Worm (Caenorhabditis elegans) whole organism, midembryonic: ENCODE data around the gene F18E3.13.
A peak's percentile ranks its signal among the peaks of the same experiment; 100 is the strongest.

Experiments used
- T22C8.4 ChIP-seq: fragments of 200-800 bp; sonication (Bioruptor generic); IDR thresholded peaks from 2 replicates; pipeline ENCODE4 v1.3.6; 2022; ENCODE audit warnings: missing genetic modification characterization, missing compliant biosample characterization
- cog-1 ChIP-seq: sonication (generic microtip); optimal IDR thresholded peaks from 2 replicates; lab custom pipeline; 2016; ENCODE audit warnings: missing genetic modification characterization, missing compliant biosample characterization
- flt-1 ChIP-seq: fragments of 200-800 bp; sonication (Bioruptor generic); IDR thresholded peaks from 2 replicates; pipeline ENCODE4 v1.3.6; 2022; ENCODE audit warnings: missing genetic modification characterization, missing compliant biosample characterization
- klf-2 ChIP-seq: fragments of 200-800 bp; sonication (Bioruptor generic); conservative IDR thresholded peaks from 2 replicates; pipeline ENCODE4 v1.3.6; 2022; ENCODE audit warnings: missing genetic modification reagents, missing genetic modification characterization, missing compliant biosample characterization
- med-1 ChIP-seq: sonication (generic microtip); optimal IDR thresholded peaks from 2 replicates; lab custom pipeline; 2017; ENCODE audit warnings: missing genetic modification characterization, mild to moderate bottlenecking, missing compliant biosample characterization, antibody characterized with exemption, missing genetic modification reagents; ENCODE audit not compliant: insufficient read depth
- ref-1 ChIP-seq: fragments of 200-800 bp; sonication (Bioruptor generic); conservative IDR thresholded peaks from 2 replicates; pipeline ENCODE4 v1.3.6; 2022; ENCODE audit warnings: missing genetic modification reagents, missing genetic modification characterization, missing compliant biosample characterization
- tab-1 ChIP-seq: fragments of 200-800 bp; sonication (Bioruptor generic); IDR thresholded peaks from 2 replicates; pipeline ENCODE4 v1.3.6; 2022; ENCODE audit warnings: missing genetic modification characterization, missing compliant biosample characterization
- ztf-23 ChIP-seq: fragments of 200-800 bp; sonication (Bioruptor generic); IDR thresholded peaks from 2 replicates; pipeline ENCODE4 v1.3.6; 2022; ENCODE audit warnings: missing genetic modification reagents, missing genetic modification characterization, missing compliant biosample characterization
- ztf-29 ChIP-seq: fragments of 200-800 bp; sonication (Bioruptor generic); IDR thresholded peaks from 2 replicates; pipeline ENCODE4 v1.3.6; 2022; ENCODE audit warnings: missing genetic modification reagents, missing genetic modification characterization, missing compliant biosample characterization

F18E3.13 gene

DNA sequence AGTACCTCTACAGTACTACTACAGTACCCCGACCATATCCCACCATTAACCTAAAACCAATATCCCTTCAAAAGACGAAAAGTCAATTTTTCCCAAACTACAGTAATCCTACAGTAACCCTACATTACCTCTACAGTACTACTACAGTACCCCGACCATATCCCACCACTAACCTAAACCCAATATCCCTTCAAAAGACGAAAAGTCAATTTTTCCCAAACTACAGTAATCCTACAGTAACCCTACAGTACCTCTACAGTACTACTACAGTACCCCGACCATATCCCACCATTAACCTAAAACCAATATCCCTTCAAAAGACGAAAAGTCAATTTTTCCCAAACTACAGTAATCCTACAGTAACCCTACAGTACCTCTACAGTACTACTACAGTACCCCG lies 28.4 kb downstream of the F18E3.13 start, which contains the start of gene nhr-141:
Gene nhr-141, plus strand, starts transcription at position 331 of the 400 bp plus-strand sequence.
- TF ChIP-seq tab-1 (GFP tag; lab: Robert Waterston, UW), result 0 out of 2 replicates have a peak, but pooled peaks have one; percentile 40

DNA sequence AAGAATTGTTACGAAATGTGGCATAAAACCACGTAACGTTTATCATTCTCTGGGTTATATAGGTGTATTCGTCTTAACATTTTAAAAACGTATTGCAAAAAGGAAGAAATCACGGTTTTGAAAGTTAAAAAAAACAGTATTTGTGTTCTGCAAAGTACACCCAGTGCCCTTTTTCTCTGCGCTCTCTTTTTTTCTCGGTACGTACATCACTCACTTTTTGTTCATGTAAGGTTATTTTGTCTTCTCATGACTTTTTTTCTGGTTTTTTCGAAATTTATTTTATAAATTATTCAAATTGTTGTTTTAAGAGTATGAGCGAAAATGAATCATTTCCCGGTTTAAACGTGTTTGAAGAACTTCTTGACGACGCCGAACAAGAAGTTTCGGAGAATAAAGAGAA lies 31.0 kb downstream of the F18E3.13 start, which contains the start of gene F25E5.5:
Gene F25E5.5, plus strand, starts transcription at position 301 of the 400 bp plus-strand sequence.
- no peak for TF ChIP-seq tab-1 (GFP tag; lab: Robert Waterston, UW)
- no peak for TF ChIP-seq flt-1 (GFP tag; lab: Robert Waterston, UW)
- no peak for TF ChIP-seq med-1
- TF ChIP-seq ref-1 (GFP tag; lab: Robert Waterston, UW), result no peak
- no peak for TF ChIP-seq klf-2 (GFP tag; lab: Robert Waterston, UW)

DNA sequence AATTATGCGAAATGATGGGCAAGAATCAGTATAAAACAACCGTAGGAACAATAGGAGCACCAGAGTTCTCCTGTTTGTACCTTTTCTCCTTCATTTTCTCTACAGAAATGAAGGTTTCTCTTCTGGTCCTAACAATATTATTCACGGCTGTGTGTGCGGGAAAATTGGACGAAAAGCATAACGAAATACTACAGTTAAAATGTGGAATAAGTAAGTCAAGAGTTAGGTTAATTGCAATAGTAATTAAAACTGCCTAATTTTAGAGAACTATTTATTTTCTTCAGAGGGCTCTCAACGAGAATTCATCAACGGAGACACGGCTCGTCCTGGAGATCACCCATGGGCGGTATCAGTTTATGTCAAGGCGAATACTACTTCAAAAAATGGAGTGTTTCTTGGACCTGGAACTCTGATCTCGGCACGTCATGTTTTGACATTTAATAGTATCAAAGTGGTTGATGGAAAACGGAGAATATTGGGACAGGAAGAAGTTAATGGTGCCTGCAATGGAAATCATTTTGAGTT lies 33.4 kb downstream of the F18E3.13 start, which contains the start of gene try-12:
Gene try-12, plus strand, starts transcription at position 51 of the 525 bp plus-strand sequence.
- TF ChIP-seq flt-1 (GFP tag; lab: Robert Waterston, UW) (no peak), med-1 (no peak), ztf-29 (GFP tag; lab: Robert Waterston, UW) (no peak), klf-2 (GFP tag; lab: Robert Waterston, UW) (no peak), T22C8.4 (GFP tag; lab: Robert Waterston, UW) (no peak), cog-1 (no peak), tab-1 (GFP tag; lab: Robert Waterston, UW) (no peak), ztf-23 (GFP tag; lab: Robert Waterston, UW) (no peak), ref-1 (GFP tag; lab: Robert Waterston, UW) (no peak)

DNA sequence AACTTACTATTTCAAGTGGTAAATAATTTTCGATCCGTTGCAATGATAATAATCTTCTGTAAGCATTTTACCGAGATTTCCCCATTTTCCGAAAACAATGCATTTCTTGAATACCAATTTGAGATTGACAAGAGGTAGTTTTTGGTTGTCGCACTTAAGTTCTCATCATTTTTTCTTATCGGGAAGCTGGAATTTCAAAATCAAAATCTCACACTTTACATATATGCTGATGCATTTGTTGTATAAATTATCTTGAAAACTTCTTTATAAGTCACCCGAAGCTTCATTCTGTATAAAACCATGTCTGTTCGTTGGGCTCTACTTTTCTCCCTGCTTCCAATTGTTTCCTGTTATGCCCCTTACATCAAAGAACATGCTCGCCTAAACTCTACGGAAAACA lies 35.5 kb downstream of the F18E3.13 start, which contains the start of gene try-11:
Gene try-11, plus strand, starts transcription at position 301 of the 400 bp plus-strand sequence.
- no peak for TF ChIP-seq cog-1

DNA sequence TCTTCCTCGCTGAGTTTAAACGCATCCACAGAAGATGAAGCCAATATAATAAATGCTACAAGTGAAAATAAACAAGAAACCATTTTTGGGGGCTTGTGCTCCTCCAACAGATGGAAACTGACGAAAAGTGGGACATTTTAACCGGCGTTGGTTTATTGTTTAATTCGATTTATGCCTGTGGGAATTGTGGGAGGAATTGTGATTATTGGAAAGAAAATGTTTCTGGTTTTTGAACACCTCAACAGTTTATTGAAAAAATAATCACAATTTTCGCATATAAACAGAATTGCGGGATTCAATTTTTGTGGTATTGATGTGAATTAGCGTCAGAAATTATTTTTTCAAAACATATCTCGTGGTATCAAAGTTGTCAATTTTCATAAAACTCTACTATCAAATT lies 38.3 kb downstream of the F18E3.13 start, which contains the start of gene try-8:
Gene try-8, minus strand, starts transcription at position 101 of the 400 bp plus-strand sequence.
- TF ChIP-seq klf-2 (GFP tag; lab: Robert Waterston, UW), result no peak
- no peak for TF ChIP-seq cog-1
- TF ChIP-seq T22C8.4 (GFP tag; lab: Robert Waterston, UW), result no peak
- no peak for TF ChIP-seq ztf-29 (GFP tag; lab: Robert Waterston, UW)
- no peak for TF ChIP-seq ztf-23 (GFP tag; lab: Robert Waterston, UW)
- no peak for TF ChIP-seq ref-1 (GFP tag; lab: Robert Waterston, UW)
- no peak for TF ChIP-seq tab-1 (GFP tag; lab: Robert Waterston, UW)
- TF ChIP-seq flt-1 (GFP tag; lab: Robert Waterston, UW), result no peak
- TF ChIP-seq med-1, result no peak

DNA sequence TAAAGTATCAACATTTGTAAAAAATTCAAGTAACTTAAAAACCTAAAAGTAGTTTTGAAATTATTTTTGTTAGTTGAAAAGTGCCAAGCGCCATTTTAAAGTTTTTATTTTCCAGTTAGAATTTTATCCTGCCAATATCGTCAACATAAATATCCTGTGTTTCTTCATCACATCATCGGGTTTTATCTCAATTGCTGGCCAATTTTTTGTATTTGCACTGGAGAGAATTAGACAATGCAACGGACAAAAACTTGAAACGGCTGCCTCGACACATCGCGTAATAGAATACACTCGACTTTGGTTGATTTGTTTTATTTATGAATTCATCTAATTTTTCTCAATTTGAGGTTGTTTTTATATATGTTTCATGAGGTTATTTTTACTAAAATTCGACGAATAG lies 39.0 kb downstream of the F18E3.13 start, which contains the start of gene F25E5.2:
Gene F25E5.2, plus strand, starts transcription at position 301 of the 400 bp plus-strand sequence.
- TF ChIP-seq ztf-23 (GFP tag; lab: Robert Waterston, UW), result no peak

DNA sequence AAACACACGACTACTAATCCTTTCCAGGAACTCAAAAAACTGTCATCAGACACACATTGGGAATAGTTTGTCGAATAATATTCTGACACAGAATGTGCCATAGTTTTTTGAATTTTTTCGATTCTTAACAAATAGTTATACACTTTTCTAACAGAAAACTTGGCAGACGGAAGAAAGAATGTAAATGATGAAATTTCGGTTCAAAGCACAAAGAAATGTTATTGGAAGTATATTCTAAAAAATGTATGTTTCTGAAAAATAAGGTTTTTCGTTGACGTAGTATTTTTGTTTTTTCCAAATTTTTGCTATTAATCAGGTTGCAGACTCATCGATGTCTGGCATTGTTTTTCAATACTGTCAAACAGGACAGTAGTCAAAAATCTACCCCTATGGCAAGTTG lies 44.9 kb downstream of the F18E3.13 start, which contains the start of gene srh-92:
Gene srh-92, minus strand, starts transcription at position 101 of the 400 bp plus-strand sequence.
- TF ChIP-seq ref-1 (GFP tag; lab: Robert Waterston, UW), result no peak
- no peak for TF ChIP-seq klf-2 (GFP tag; lab: Robert Waterston, UW)
- TF ChIP-seq T22C8.4 (GFP tag; lab: Robert Waterston, UW), result no peak
- no peak for TF ChIP-seq tab-1 (GFP tag; lab: Robert Waterston, UW)
- no peak for TF ChIP-seq ztf-23 (GFP tag; lab: Robert Waterston, UW)
- no peak for TF ChIP-seq med-1
- TF ChIP-seq ztf-29 (GFP tag; lab: Robert Waterston, UW), result no peak
- no peak for TF ChIP-seq flt-1 (GFP tag; lab: Robert Waterston, UW)
- TF ChIP-seq cog-1, result no peak

DNA sequence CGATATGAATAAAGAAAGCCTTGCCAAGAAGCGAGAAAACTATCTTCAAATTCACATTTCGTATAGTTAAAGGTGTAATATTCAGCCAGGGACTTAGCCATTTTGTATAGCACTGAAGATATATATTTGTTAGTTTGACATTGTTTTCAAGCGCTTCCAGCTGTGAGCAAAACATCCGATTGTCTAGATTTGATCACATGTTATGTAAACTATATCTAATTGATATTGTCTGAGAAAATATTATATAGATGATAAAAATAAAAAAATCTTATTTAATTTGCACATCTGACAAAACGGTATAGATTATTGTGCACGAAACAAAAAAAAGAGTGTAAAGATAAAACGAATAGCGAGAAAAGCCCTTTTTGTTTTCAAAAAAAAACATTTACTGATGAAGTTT lies 48.7 kb downstream of the F18E3.13 start, which contains the start of gene srh-89:
Gene srh-89, minus strand, starts transcription at position 101 of the 400 bp plus-strand sequence.
- TF ChIP-seq T22C8.4 (GFP tag; lab: Robert Waterston, UW) (no peak), med-1 (no peak), cog-1 (no peak), ztf-29 (GFP tag; lab: Robert Waterston, UW) (no peak), ztf-23 (GFP tag; lab: Robert Waterston, UW) (no peak), flt-1 (GFP tag; lab: Robert Waterston, UW) (no peak), tab-1 (GFP tag; lab: Robert Waterston, UW) (no peak), klf-2 (GFP tag; lab: Robert Waterston, UW) (no peak)

DNA sequence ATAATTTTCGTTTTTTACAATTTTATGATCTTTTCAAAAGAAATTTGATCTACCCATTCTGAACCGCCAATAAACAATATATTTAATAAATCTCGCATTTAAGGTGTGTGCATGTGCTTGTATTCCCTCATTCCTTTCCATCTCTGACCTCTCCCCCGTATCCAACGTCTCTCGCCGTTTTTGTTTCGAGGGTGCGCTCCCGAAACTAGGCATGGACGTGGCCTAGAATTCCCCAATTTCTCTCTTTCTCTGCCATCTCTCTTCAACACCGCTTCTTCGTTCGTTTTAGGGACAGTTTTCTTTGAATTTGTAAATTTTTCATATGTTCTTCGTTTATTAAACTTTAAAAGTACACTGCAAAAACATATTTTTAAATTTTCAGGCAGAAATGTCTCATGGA lies 49.5 kb downstream of the F18E3.13 start, which contains the start of gene F25E5.1:
Gene F25E5.1, plus strand, starts transcription at position 376 of the 400 bp plus-strand sequence.
- no peak for TF ChIP-seq ref-1 (GFP tag; lab: Robert Waterston, UW)
- no peak for TF ChIP-seq klf-2 (GFP tag; lab: Robert Waterston, UW)
- 0 out of 2 replicates have a peak, but pooled peaks have one; percentile 57 for TF ChIP-seq ztf-23 (GFP tag; lab: Robert Waterston, UW)
- peak; percentile 27 for TF ChIP-seq cog-1
